Fruit fly (Drosophila melanogaster) whole organism, embryonic: Measurements from ENCODE around the gene DopEcR.
A peak's percentile ranks its signal among the peaks of the same experiment; 100 is the strongest.

Experiments
- Abd-B ChIP-seq: fragments of 200-800 bp; sonication (Bioruptor generic); optimal IDR thresholded peaks from 2 replicates; lab custom pipeline; 2018; ENCODE audit warnings: missing biosample characterization, mild to moderate bottlenecking, missing genetic modification characterization, moderate library complexity
- C15 ChIP-seq: fragments of 200-800 bp; sonication (Bioruptor generic); IDR thresholded peaks from 3 replicates; pipeline ENCODE4 v1.3.6; 2022; ENCODE audit warnings: missing biosample characterization, missing genetic modification characterization
- CG10565 ChIP-seq: fragments of 200-800 bp; sonication (Bioruptor generic); optimal IDR thresholded peaks from 3 replicates; lab custom pipeline; 2016; ENCODE audit warnings: missing biosample characterization, mild to moderate bottlenecking, missing genetic modification characterization
- CG11093 ChIP-seq: fragments of 200-800 bp; sonication (Bioruptor generic); IDR thresholded peaks from 3 replicates; pipeline ENCODE4 v1.3.6; 2022; ENCODE audit warnings: missing biosample characterization, missing genetic modification characterization
- CG11696 ChIP-seq: fragments of 200-800 bp; sonication (Bioruptor generic); IDR thresholded peaks from 2 replicates; pipeline ENCODE4 v1.3.6; 2022; ENCODE audit warnings: missing biosample characterization, missing genetic modification characterization
- CG12104 ChIP-seq: fragments of 200-800 bp; sonication (Bioruptor generic); optimal IDR thresholded peaks from 3 replicates; lab custom pipeline; 2016; ENCODE audit warnings: missing biosample characterization, missing genetic modification characterization
- CG12942 ChIP-seq: fragments of 200-800 bp; sonication (Bioruptor generic); optimal IDR thresholded peaks from 3 replicates; lab custom pipeline; 2016; ENCODE audit warnings: missing biosample characterization, missing genetic modification characterization
- CG13424 ChIP-seq: fragments of 200-800 bp; sonication (Bioruptor generic); optimal IDR thresholded peaks from 2 replicates; lab custom pipeline; 2019; ENCODE audit warnings: missing biosample characterization, mild to moderate bottlenecking, missing genetic modification characterization, moderate library complexity
- CG14014 ChIP-seq: fragments of 200-800 bp; sonication (Bioruptor generic); IDR thresholded peaks from 2 replicates; pipeline ENCODE4 v1.3.6; 2022; ENCODE audit warnings: missing biosample characterization, missing genetic modification characterization
- CG1647 ChIP-seq: fragments of 200-800 bp; sonication (Bioruptor generic); optimal IDR thresholded peaks from 3 replicates; lab custom pipeline; 2016; ENCODE audit warnings: missing biosample characterization, missing genetic modification characterization
- CG2875 ChIP-seq: fragments of 200-800 bp; sonication (Bioruptor generic); optimal IDR thresholded peaks from 2 replicates; lab custom pipeline; 2017; ENCODE audit warnings: missing biosample characterization, mild to moderate bottlenecking, missing genetic modification characterization, missing genetic modification reagents
- CG31224 ChIP-seq: fragments of 200-800 bp; sonication (Bioruptor generic); IDR thresholded peaks from 2 replicates; pipeline ENCODE4 v1.3.6; 2022; ENCODE audit warnings: missing biosample characterization, missing genetic modification characterization
- CG32767 ChIP-seq: fragments of 200-800 bp; sonication (Bioruptor generic); IDR thresholded peaks from 2 replicates; pipeline ENCODE4 v1.3.6; 2022; ENCODE audit warnings: missing biosample characterization, missing genetic modification characterization
- CG3407 ChIP-seq: fragments of 200-800 bp; sonication (Bioruptor generic); optimal IDR thresholded peaks from 2 replicates; lab custom pipeline; 2018; ENCODE audit warnings: missing biosample characterization, mild to moderate bottlenecking, missing genetic modification characterization
- CG43689 ChIP-seq: fragments of 200-800 bp; sonication (Bioruptor generic); IDR thresholded peaks from 2 replicates; pipeline ENCODE4 v1.3.6; 2022; ENCODE audit warnings: missing biosample characterization, missing genetic modification characterization
- CG4854 ChIP-seq: fragments of 200-800 bp; sonication (Bioruptor generic); optimal IDR thresholded peaks from 2 replicates; lab custom pipeline; 2016; ENCODE audit warnings: missing biosample characterization, missing genetic modification characterization, inconsistent platforms
- CG6683 ChIP-seq: fragments of 200-800 bp; sonication (Bioruptor generic); optimal IDR thresholded peaks from 2 replicates; lab custom pipeline; 2017; ENCODE audit warnings: missing biosample characterization, mild to moderate bottlenecking, missing genetic modification characterization, missing genetic modification reagents
- CG7745 ChIP-seq: fragments of 200-800 bp; sonication (Bioruptor generic); optimal IDR thresholded peaks from 2 replicates; lab custom pipeline; 2018; ENCODE audit warnings: missing biosample characterization, mild to moderate bottlenecking, missing genetic modification characterization, moderate library complexity
- CG7928 ChIP-seq: fragments of 200-800 bp; sonication (Bioruptor generic); optimal IDR thresholded peaks from 2 replicates; lab custom pipeline; 2017; ENCODE audit warnings: missing biosample characterization, mild to moderate bottlenecking, missing genetic modification characterization
- CG8089 ChIP-seq: fragments of 200-800 bp; sonication (Bioruptor generic); optimal IDR thresholded peaks from 3 replicates; lab custom pipeline; 2016; ENCODE audit warnings: missing biosample characterization, missing genetic modification characterization
- CG8388 ChIP-seq: fragments of 200-800 bp; sonication (Bioruptor generic); optimal IDR thresholded peaks from 2 replicates; lab custom pipeline; 2019; ENCODE audit warnings: missing biosample characterization, mild to moderate bottlenecking, missing genetic modification characterization, moderate library complexity
- CG8924 ChIP-seq: fragments of 200-800 bp; optimal IDR thresholded peaks from 3 replicates; lab custom pipeline; 2019; ENCODE audit warnings: missing biosample characterization, mild to moderate bottlenecking, missing genetic modification characterization, moderate library complexity
- CG9727 ChIP-seq: fragments of 200-800 bp; sonication (Bioruptor generic); optimal IDR thresholded peaks from 3 replicates; lab custom pipeline; 2017; ENCODE audit warnings: missing biosample characterization, mild to moderate bottlenecking, missing genetic modification characterization
- Dip2 ChIP-seq: fragments of 200-800 bp; sonication (Bioruptor generic); IDR thresholded peaks from 2 replicates; pipeline ENCODE4 v1.3.6; 2022; ENCODE audit warnings: missing biosample characterization, missing genetic modification characterization
- Doc2 ChIP-seq: fragments of 200-800 bp; sonication (Bioruptor generic); IDR thresholded peaks from 2 replicates; pipeline ENCODE4 v1.3.6; 2022; ENCODE audit warnings: missing biosample characterization, missing genetic modification characterization
- E2f2 ChIP-seq: fragments of 200-800 bp; sonication (Bioruptor generic); IDR thresholded peaks from 2 replicates; pipeline ENCODE4 v1.3.6; 2022; ENCODE audit warnings: missing biosample characterization, missing genetic modification characterization
- Hand ChIP-seq: fragments of 200-800 bp; sonication (Bioruptor generic); optimal IDR thresholded peaks from 2 replicates; lab custom pipeline; 2017; ENCODE audit warnings: mild to moderate bottlenecking, missing biosample characterization, missing genetic modification reagents, missing genetic modification characterization
- MBD-R2 ChIP-seq: fragments of 200-800 bp; sonication (Bioruptor generic); IDR thresholded peaks from 2 replicates; pipeline ENCODE4 v1.3.6; 2022; ENCODE audit warnings: missing biosample characterization, missing genetic modification characterization
- MESR4 ChIP-seq: fragments of 200-800 bp; sonication (Bioruptor generic); optimal IDR thresholded peaks from 2 replicates; lab custom pipeline; 2018; ENCODE audit warnings: missing biosample characterization, mild to moderate bottlenecking, missing genetic modification characterization, moderate library complexity
- Rx ChIP-seq: fragments of 200-800 bp; sonication (Bioruptor generic); IDR thresholded peaks from 2 replicates; pipeline ENCODE4 v1.3.6; 2022; ENCODE audit warnings: missing biosample characterization, missing genetic modification characterization
- Ssrp ChIP-seq: fragments of 200-800 bp; sonication (Bioruptor generic); optimal IDR thresholded peaks from 2 replicates; lab custom pipeline; 2018; ENCODE audit warnings: missing biosample characterization, mild to moderate bottlenecking, missing genetic modification characterization, moderate library complexity
- TFAM ChIP-seq: fragments of 200-800 bp; sonication (Bioruptor generic); optimal IDR thresholded peaks from 2 replicates; lab custom pipeline; 2017; ENCODE audit warnings: missing biosample characterization, missing genetic modification characterization, inconsistent platforms
- Xbp1 ChIP-seq: fragments of 200-800 bp; sonication (Bioruptor generic); optimal IDR thresholded peaks from 3 replicates; lab custom pipeline; 2016; ENCODE audit warnings: missing biosample characterization, mild to moderate bottlenecking, missing genetic modification characterization
- ara ChIP-seq: fragments of 200-800 bp; sonication (Bioruptor generic); IDR thresholded peaks from 2 replicates; pipeline ENCODE4 v1.3.6; 2022; ENCODE audit warnings: missing biosample characterization, missing genetic modification characterization
- cato ChIP-seq: fragments of 200-800 bp; sonication (Bioruptor generic); optimal IDR thresholded peaks from 2 replicates; lab custom pipeline; 2016; ENCODE audit warnings: missing biosample characterization, missing genetic modification characterization, borderline replicate concordance
- crol ChIP-seq: fragments of 200-800 bp; sonication (Bioruptor generic); IDR thresholded peaks from 2 replicates; pipeline ENCODE4 v1.3.6; 2022; ENCODE audit warnings: missing biosample characterization, missing genetic modification characterization
- disco-r ChIP-seq: fragments of 200-800 bp; sonication (Bioruptor generic); optimal IDR thresholded peaks from 2 replicates; lab custom pipeline; 2016; ENCODE audit warnings: missing biosample characterization, missing genetic modification characterization
- eyg ChIP-seq: fragments of 200-800 bp; sonication (Bioruptor generic); optimal IDR thresholded peaks from 3 replicates; lab custom pipeline; 2016; ENCODE audit warnings: missing biosample characterization, missing genetic modification characterization
- fru ChIP-seq: fragments of >200 bp; optimal IDR thresholded peaks from 2 replicates; lab custom pipeline; 2017
- gcm ChIP-seq: fragments of 200-800 bp; sonication (Bioruptor generic); optimal IDR thresholded peaks from 2 replicates; lab custom pipeline; 2019; ENCODE audit warnings: missing biosample characterization, mild to moderate bottlenecking, missing genetic modification characterization, moderate library complexity
- grn ChIP-seq: fragments of 200-800 bp; sonication (Bioruptor generic); optimal IDR thresholded peaks from 3 replicates; lab custom pipeline; 2017; ENCODE audit warnings: missing biosample characterization, missing genetic modification characterization
- jing ChIP-seq: fragments of 200-800 bp; sonication (Bioruptor generic); optimal IDR thresholded peaks from 2 replicates; lab custom pipeline; 2018; ENCODE audit warnings: missing biosample characterization, mild to moderate bottlenecking, missing genetic modification characterization
- lilli ChIP-seq: fragments of 200-800 bp; sonication (Bioruptor generic); optimal IDR thresholded peaks from 3 replicates; lab custom pipeline; 2016; ENCODE audit warnings: missing biosample characterization, missing genetic modification characterization
- onecut ChIP-seq: fragments of 200-800 bp; sonication (Bioruptor generic); IDR thresholded peaks from 2 replicates; pipeline ENCODE4 v1.3.6; 2022; ENCODE audit warnings: missing biosample characterization, missing genetic modification characterization
- peb ChIP-seq: fragments of 200-800 bp; sonication (Bioruptor generic); IDR thresholded peaks from 2 replicates; pipeline ENCODE4 v1.3.6; 2022; ENCODE audit warnings: missing biosample characterization, missing genetic modification characterization
- sc ChIP-seq, 3 experiments: fragments of >200 bp in 2 of 3; fragments of 200-800 bp in 1 of 3; sonication (Bioruptor generic) in 1 of 3; optimal IDR thresholded peaks; 2 replicates in 2 of 3; 3 replicates in 1 of 3; lab custom pipeline; 2017; ENCODE audit warnings: mild to moderate bottlenecking in 1 of 3, missing biosample characterization in 1 of 3, missing genetic modification characterization in 1 of 3, missing genetic modification reagents in 1 of 3
- schlank ChIP-seq: fragments of 200-800 bp; sonication (Bioruptor generic); optimal IDR thresholded peaks from 2 replicates; lab custom pipeline; 2018; ENCODE audit warnings: missing biosample characterization, mild to moderate bottlenecking, missing genetic modification characterization
- sisA ChIP-seq: fragments of 200-800 bp; sonication (Bioruptor generic); IDR thresholded peaks from 2 replicates; pipeline ENCODE4 v1.3.6; 2022; ENCODE audit warnings: missing biosample characterization, missing genetic modification characterization
- slp2 ChIP-seq: fragments of 200-800 bp; sonication (Bioruptor generic); optimal IDR thresholded peaks from 2 replicates; lab custom pipeline; 2016; ENCODE audit warnings: missing biosample characterization, missing genetic modification characterization
- toy ChIP-seq: fragments of 200-800 bp; sonication (Bioruptor generic); IDR thresholded peaks from 2 replicates; pipeline ENCODE4 v1.3.6; 2022; ENCODE audit warnings: missing biosample characterization, missing genetic modification characterization
- zfh1 ChIP-seq: fragments of 200-800 bp; sonication (Bioruptor generic); IDR thresholded peaks from 3 replicates; pipeline ENCODE4 v1.3.6; 2022; ENCODE audit warnings: missing biosample characterization, missing genetic modification characterization

DopEcR gene

dm6 chr3L:4353657-4354075 is 26.5 kb downstream of the DopEcR start (continued):
- TF ChIP-seq eyg (GFP tag; lab: Kevin White, UChicago) (no peak), CG1647 (GFP tag; lab: Kevin White, UChicago) (no peak), CG7745 (no peak), MBD-R2 (GFP tag; lab: Robert Waterston, UW) (no peak), jing (GFP tag; lab: Kevin White, UChicago) (no peak), CG4854 (GFP tag; lab: Kevin White, UChicago) (no peak), slp2 (GFP tag; lab: Kevin White, UChicago) (no peak), CG8924 (tag; lab: Kevin White, UChicago) (peak; percentile 36), ara (GFP tag; lab: Robert Waterston, UW) (0 out of 2 replicates have a peak, but pooled peaks have one; percentile 29), Xbp1 (GFP tag; lab: Kevin White, UChicago) (peak; percentile 5), CG2875 (no peak), CG32767 (GFP tag; lab: Robert Waterston, UW) (no peak), CG7928 (GFP tag; lab: Kevin White, UChicago) (no peak), Dip2 (GFP tag; lab: Robert Waterston, UW) (no peak), Hand (GFP tag; lab: Kevin White, UChicago) (no peak), CG11093 (no peak), gcm (GFP tag; lab: Kevin White, UChicago) (no peak), crol (GFP tag; lab: Robert Waterston, UW) (0 out of 2 replicates have a peak, but pooled peaks have one; percentile 38), sisA (GFP tag; lab: Robert Waterston, UW) (no peak; the same call in 1 of the 2 replicates), E2f2 (GFP tag; lab: Robert Waterston, UW) (no peak), CG31224 (GFP tag; lab: Robert Waterston, UW) (no peak), CG3407 (GFP tag; lab: Kevin White, UChicago) (peak; percentile 10), Ssrp (tag; lab: Kevin White, UChicago) (no peak), C15 (no peak), CG6683 (GFP tag; lab: Kevin White, UChicago) (no peak), Doc2 (GFP tag; lab: Robert Waterston, UW) (no peak), CG14014 (GFP tag; lab: Robert Waterston, UW) (peak; percentile 36; the same call in 1 of the 2 replicates), fru (lab: Kevin White, UChicago) (no peak), CG12942 (GFP tag; lab: Kevin White, UChicago) (no peak), Rx (GFP tag; lab: Robert Waterston, UW) (no peak), TFAM (GFP tag; lab: Kevin White, UChicago) (no peak), CG13424 (tag; lab: Kevin White, UChicago) (peak; percentile 31), grn (no peak), CG8388 (GFP tag; lab: Kevin White, UChicago) (no peak), CG43689 (GFP tag; lab: Robert Waterston, UW) (no peak), toy (GFP tag; lab: Robert Waterston, UW) (0 out of 2 replicates have a peak, but pooled peaks have one; percentile 23), sc (optimal IDR thresholded peaks at IDR 0.05; lab: Kevin White, UChicago) (no peak), sc (GFP tag; optimal IDR thresholded peaks at IDR 0.05; lab: Kevin White, UChicago) (no peak), CG9727 (GFP tag; lab: Kevin White, UChicago) (peak; percentile 33), lilli (GFP tag; lab: Kevin White, UChicago) (peak; percentile 39), onecut (GFP tag; lab: Robert Waterston, UW) (no peak; the same call in 1 of the 2 replicates), MESR4 (GFP tag; lab: Kevin White, UChicago) (no peak), peb (GFP tag; lab: Robert Waterston, UW) (no peak), schlank (peak; percentile 44), zfh1 (GFP tag; lab: Robert Waterston, UW) (no peak), disco-r (GFP tag; lab: Kevin White, UChicago) (no peak), CG11696 (GFP tag; lab: Robert Waterston, UW) (no peak), CG12104 (GFP tag; lab: Kevin White, UChicago) (no peak), CG8089 (GFP tag; lab: Kevin White, UChicago) (no peak), Abd-B (peak; percentile 11), CG10565 (GFP tag; lab: Kevin White, UChicago) (no peak), cato (GFP tag; lab: Kevin White, UChicago) (no peak)
